Fruit fly (Drosophila melanogaster) whole organism, embryonic: Measurements from ENCODE around the gene CG42465.

ENCODE experiments used
- Nf-YC ChIP-seq: fragments of 200-800 bp; optimal IDR thresholded peaks from 3 replicates; lab custom pipeline; 2019; ENCODE audit warnings: missing biosample characterization, mild to moderate bottlenecking, missing genetic modification characterization, moderate library complexity
- chm ChIP-seq: fragments of 200-800 bp; sonication (Bioruptor generic); IDR thresholded peaks from 2 replicates; pipeline ENCODE4 v1.3.6; 2022; ENCODE audit warnings: missing biosample characterization, missing genetic modification characterization
- h ChIP-seq: fragments of >200 bp; optimal IDR thresholded peaks from 2 replicates; lab custom pipeline; 2017
- pan ChIP-seq, 4 experiments: fragments of >200 bp in 3 of 4; fragments of 200-800 bp in 1 of 4; sonication (Bioruptor generic) in 1 of 4; optimal IDR thresholded peaks in 3 of 4; IDR thresholded peaks in 1 of 4; 2 replicates each; pipeline versions ENCODE4 v1.3.6 to Lab custom; 2017 to 2022; ENCODE audit warnings: missing biosample characterization in 2 of 4, missing genetic modification characterization in 2 of 4, mixed read lengths in 1 of 4
- ranshi ChIP-seq: fragments of 200-800 bp; sonication (Bioruptor generic); IDR thresholded peaks from 2 replicates; pipeline ENCODE4 v1.3.6; 2022; ENCODE audit warnings: missing biosample characterization, missing genetic modification characterization

- TF ChIP-seq h (no peak), Nf-YC (tag; lab: Kevin White, UChicago) (no peak), chm (peak; percentile 75), pan (optimal IDR thresholded peaks at IDR 0.05; lab: Kevin White, UChicago) (no peak), pan (GFP tag; optimal IDR thresholded peaks at IDR 0.05 in 1 of 2, IDR thresholded peaks at IDR 0.05 in 1 of 2) (no peak), ranshi (no peak)
Observed at dm6 chr2L:3656667-3657066, 43.3 kb upstream of the CG42465 start, which contains the start of gene for.
